Fruit fly (Drosophila melanogaster): Measurements from ENCODE around the gene CG11779.

dm6 chr3R:19174512-19174911 is 14.8 kb upstream of the CG11779 start:
- TF ChIP-seq CG8478 (optimal IDR thresholded peaks at IDR 0.05): no peak
- TF ChIP-seq CTCF (optimal IDR thresholded peaks at IDR 0.05): no peak
